Worm (Caenorhabditis elegans): ENCODE measurements around the gene F41B5.1.

DNA sequence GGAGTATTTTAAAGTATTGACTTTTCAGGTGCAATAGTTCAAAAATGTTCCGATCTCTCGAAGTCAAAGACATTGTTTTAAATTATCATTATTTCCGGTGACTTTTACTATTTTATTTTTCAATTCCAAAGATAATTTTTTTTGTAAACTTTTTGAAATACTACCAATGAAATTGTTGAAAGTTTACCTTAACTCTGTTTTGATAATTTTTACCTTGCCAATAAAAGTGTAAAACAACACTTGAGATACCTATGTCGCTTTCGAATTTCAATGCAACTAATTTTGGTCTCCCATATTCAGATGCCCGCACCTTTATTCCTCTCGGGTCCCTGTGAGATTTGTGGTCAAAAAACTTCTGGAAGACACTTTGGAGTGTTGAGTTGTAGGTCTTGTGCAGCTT lies 30.2 kb upstream of the F41B5.1 start, which contains the start of gene nhr-103:
- TF ChIP-seq unc-62 (GFP tag; optimal IDR thresholded peaks at IDR 0.05), result no peak
- no peak for TF ChIP-seq aptf-3 (GFP tag; IDR thresholded peaks at IDR 0.05)
- no peak for TF ChIP-seq unc-130 (GFP tag; optimal IDR thresholded peaks at IDR 0.05)
- no peak for TF ChIP-seq lsy-27 (tag; optimal IDR thresholded peaks at IDR 0.05; ENCODE audit: borderline replicate concordance, insufficient read depth)
- TF ChIP-seq F33H1.4 (GFP tag; IDR thresholded peaks at IDR 0.05), result no peak
- no peak for TF ChIP-seq nhr-27 (tag; optimal IDR thresholded peaks at IDR 0.05)
- TF ChIP-seq him-1 (tag; optimal IDR thresholded peaks at IDR 0.05), result no peak
- no peak for TF ChIP-seq nfya-1 (tag; optimal IDR thresholded peaks at IDR 0.05; ENCODE audit: borderline replicate concordance, insufficient read depth)
- TF ChIP-seq snpc-1.3 (tag; optimal IDR thresholded peaks at IDR 0.05; ENCODE audit: insufficient read depth), result no peak
- TF ChIP-seq snpc-4 (GFP tag; optimal IDR thresholded peaks at IDR 0.05), result no peak
- TF ChIP-seq snpc-4 (tag; optimal IDR thresholded peaks at IDR 0.05), result no peak
- no peak for TF ChIP-seq lag-1 (GFP tag; IDR thresholded peaks at IDR 0.05)
